Fruit fly (Drosophila melanogaster) whole organism, embryonic: ENCODE results near the gene CG14017.

Source experiments
- Awh ChIP-seq: fragments of 200-800 bp; sonication (Bioruptor generic); IDR thresholded peaks from 2 replicates; pipeline ENCODE4, ENCODE4 v1.3.6; 2022; ENCODE audit warnings: missing biosample characterization, missing genetic modification characterization
- BtbVII ChIP-seq: fragments of 200-800 bp; sonication (Bioruptor generic); optimal IDR thresholded peaks from 3 replicates; lab custom pipeline; 2017; ENCODE audit warnings: missing biosample characterization, mild to moderate bottlenecking, missing genetic modification characterization
- CG1233 ChIP-seq: fragments of 200-800 bp; sonication (Bioruptor generic); optimal IDR thresholded peaks from 4 replicates; lab custom pipeline; 2018; ENCODE audit warnings: missing biosample characterization, mild to moderate bottlenecking, missing genetic modification characterization
- CG12744 ChIP-seq: fragments of 200-800 bp; sonication (Bioruptor generic); optimal IDR thresholded peaks from 2 replicates; lab custom pipeline; 2016; ENCODE audit warnings: missing biosample characterization, missing genetic modification characterization
- CG13123 ChIP-seq: fragments of 200-800 bp; sonication (Bioruptor generic); optimal IDR thresholded peaks from 2 replicates; lab custom pipeline; 2016; ENCODE audit warnings: missing biosample characterization, missing genetic modification characterization
- CG13775 ChIP-seq: fragments of 200-800 bp; sonication (Bioruptor generic); optimal IDR thresholded peaks from 3 replicates; lab custom pipeline; 2017; ENCODE audit warnings: missing biosample characterization, mild to moderate bottlenecking, missing genetic modification characterization
- CG14860 ChIP-seq: fragments of 200-800 bp; sonication (Bioruptor generic); IDR thresholded peaks from 3 replicates; pipeline ENCODE4 v1.3.6; 2022; ENCODE audit warnings: missing biosample characterization, missing genetic modification characterization; ENCODE audit not compliant: partially characterized antibody
- CG1647 ChIP-seq: fragments of 200-800 bp; sonication (Bioruptor generic); optimal IDR thresholded peaks from 3 replicates; lab custom pipeline; 2016; ENCODE audit warnings: missing biosample characterization, missing genetic modification characterization
- CG17612 ChIP-seq: fragments of 200-800 bp; sonication (Bioruptor generic); IDR thresholded peaks from 2 replicates; pipeline ENCODE4 v1.3.6; 2022; ENCODE audit warnings: missing biosample characterization, missing genetic modification characterization
- CG3838 ChIP-seq: fragments of 200-800 bp; sonication (Bioruptor generic); optimal IDR thresholded peaks from 3 replicates; lab custom pipeline; 2016; ENCODE audit warnings: missing biosample characterization, missing genetic modification characterization
- CG4360 ChIP-seq: fragments of 200-800 bp; sonication (Bioruptor generic); IDR thresholded peaks from 2 replicates; pipeline ENCODE4 v1.3.6; 2022; ENCODE audit warnings: missing biosample characterization, missing genetic modification characterization
- CG4617 ChIP-seq: fragments of 200-800 bp; sonication (Bioruptor generic); optimal IDR thresholded peaks from 3 replicates; lab custom pipeline; 2016; ENCODE audit warnings: missing biosample characterization, missing genetic modification characterization, borderline replicate concordance
- CG4820 ChIP-seq: fragments of 200-800 bp; sonication (Bioruptor generic); optimal IDR thresholded peaks from 3 replicates; lab custom pipeline; 2016; ENCODE audit warnings: missing biosample characterization, missing genetic modification characterization
- CG7963 ChIP-seq: fragments of 200-800 bp; sonication (Bioruptor generic); IDR thresholded peaks from 3 replicates; pipeline ENCODE4 v1.3.6; 2022; ENCODE audit warnings: missing biosample characterization, missing genetic modification characterization; ENCODE audit not compliant: partially characterized antibody
- Dbx ChIP-seq: fragments of 200-800 bp; sonication (Bioruptor generic); IDR thresholded peaks from 3 replicates; pipeline ENCODE4 v1.3.6; 2022; ENCODE audit warnings: missing biosample characterization, missing genetic modification characterization
- Dll ChIP-seq: fragments of 200-800 bp; sonication (Bioruptor generic); IDR thresholded peaks from 4 replicates; pipeline ENCODE4 v1.3.6; 2022; ENCODE audit warnings: missing biosample characterization, missing genetic modification characterization; ENCODE audit not compliant: partially characterized antibody
- Dref ChIP-seq: fragments of 200-800 bp; sonication (Bioruptor generic); IDR thresholded peaks from 2 replicates; pipeline ENCODE4 v1.3.6; 2022; ENCODE audit warnings: missing biosample characterization, missing genetic modification characterization
- Drgx ChIP-seq: fragments of 200-800 bp; sonication (Bioruptor generic); IDR thresholded peaks from 2 replicates; pipeline ENCODE4 v1.3.6; 2022; ENCODE audit warnings: missing biosample characterization, missing genetic modification characterization
- Fer3 ChIP-seq: fragments of 200-800 bp; sonication (Bioruptor generic); optimal IDR thresholded peaks from 2 replicates; lab custom pipeline; 2018; ENCODE audit warnings: missing biosample characterization, mild to moderate bottlenecking, missing genetic modification characterization, moderate library complexity
- Lhr ChIP-seq: fragments of 200-800 bp; sonication (Bioruptor generic); optimal IDR thresholded peaks from 3 replicates; lab custom pipeline; 2017; ENCODE audit warnings: mild to moderate bottlenecking, missing biosample characterization, missing genetic modification reagents, missing genetic modification characterization
- MBD-R2 ChIP-seq: fragments of 200-800 bp; sonication (Bioruptor generic); IDR thresholded peaks from 2 replicates; pipeline ENCODE4 v1.3.6; 2022; ENCODE audit warnings: missing biosample characterization, missing genetic modification characterization
- Mes4 ChIP-seq: fragments of 200-800 bp; sonication (Bioruptor generic); optimal IDR thresholded peaks from 2 replicates; lab custom pipeline; 2016; ENCODE audit warnings: missing biosample characterization, missing genetic modification characterization
- Nf-YB ChIP-seq: fragments of 200-800 bp; sonication (Bioruptor generic); optimal IDR thresholded peaks from 3 replicates; lab custom pipeline; 2019; ENCODE audit warnings: missing biosample characterization, mild to moderate bottlenecking, missing genetic modification characterization, moderate library complexity
- Oaz ChIP-seq: fragments of 200-800 bp; sonication (Bioruptor generic); IDR thresholded peaks from 2 replicates; pipeline ENCODE4 v1.3.6; 2022; ENCODE audit warnings: missing biosample characterization, missing genetic modification characterization
- Sox102F ChIP-seq: fragments of 200-800 bp; sonication (Bioruptor generic); optimal IDR thresholded peaks from 2 replicates; lab custom pipeline; 2018; ENCODE audit warnings: missing biosample characterization, mild to moderate bottlenecking, missing genetic modification characterization, moderate library complexity
- Sry-β ChIP-seq: fragments of 200-800 bp; sonication (Bioruptor generic); optimal IDR thresholded peaks from 2 replicates; lab custom pipeline; 2018; ENCODE audit warnings: missing biosample characterization, mild to moderate bottlenecking, missing genetic modification characterization, moderate library complexity
- abd-A ChIP-seq: fragments of 200-800 bp; sonication (Bioruptor generic); optimal IDR thresholded peaks from 3 replicates; lab custom pipeline; 2019; ENCODE audit warnings: missing biosample characterization, mild to moderate bottlenecking, missing genetic modification characterization, moderate library complexity
- bbx ChIP-seq: fragments of 200-800 bp; sonication (Bioruptor generic); IDR thresholded peaks from 2 replicates; pipeline ENCODE4 v1.3.6; 2022; ENCODE audit warnings: missing biosample characterization, missing genetic modification characterization; ENCODE audit not compliant: partially characterized antibody
- bcd ChIP-seq: fragments of 200-800 bp; sonication (Bioruptor generic); optimal IDR thresholded peaks from 2 replicates; lab custom pipeline; 2017; ENCODE audit warnings: missing biosample characterization, mild to moderate bottlenecking, missing genetic modification characterization
- chn ChIP-seq: fragments of 200-800 bp; sonication (Bioruptor generic); optimal IDR thresholded peaks from 2 replicates; lab custom pipeline; 2016; ENCODE audit warnings: missing biosample characterization, missing genetic modification characterization
- da ChIP-seq: fragments of 200-800 bp; sonication (Bioruptor generic); optimal IDR thresholded peaks from 2 replicates; lab custom pipeline; 2016; ENCODE audit warnings: missing biosample characterization, missing genetic modification characterization
- dimm ChIP-seq: fragments of 200-800 bp; sonication (Bioruptor generic); IDR thresholded peaks from 2 replicates; pipeline ENCODE4 v1.3.6; 2022; ENCODE audit warnings: missing biosample characterization, missing genetic modification characterization
- dpn ChIP-seq, 2 experiments: fragments of 200-800 bp; sonication (Bioruptor generic); optimal IDR thresholded peaks; 3 replicates each; lab custom pipeline; 2016; ENCODE audit warnings: missing biosample characterization in 2 of 2, missing genetic modification characterization in 2 of 2
- grau ChIP-seq: fragments of 200-800 bp; optimal IDR thresholded peaks from 3 replicates; lab custom pipeline; 2019; ENCODE audit warnings: missing biosample characterization, mild to moderate bottlenecking, missing genetic modification characterization, moderate library complexity
- gt ChIP-seq: fragments of 200-800 bp; sonication (Bioruptor generic); IDR thresholded peaks from 2 replicates; pipeline ENCODE4 v1.3.6; 2022; ENCODE audit warnings: missing biosample characterization, missing genetic modification characterization
- hkb ChIP-seq, 2 experiments: fragments of 200-800 bp in 1 of 2; fragments of >200 bp in 1 of 2; sonication (Bioruptor generic) in 1 of 2; IDR thresholded peaks in 1 of 2; optimal IDR thresholded peaks in 1 of 2; 2 replicates each; pipeline versions ENCODE4 v1.3.6 to Lab custom; 2017 to 2022; ENCODE audit warnings: missing biosample characterization in 1 of 2, missing genetic modification characterization in 1 of 2
- kah ChIP-seq: fragments of 200-800 bp; sonication (Bioruptor generic); optimal IDR thresholded peaks from 2 replicates; lab custom pipeline; 2018; ENCODE audit warnings: missing biosample characterization, mild to moderate bottlenecking, missing genetic modification characterization
- pb ChIP-seq: fragments of 200-800 bp; sonication (Bioruptor generic); optimal IDR thresholded peaks from 3 replicates; lab custom pipeline; 2016; ENCODE audit warnings: missing biosample characterization, missing genetic modification characterization
- run ChIP-seq: fragments of 200-800 bp; sonication (Bioruptor generic); optimal IDR thresholded peaks from 3 replicates; lab custom pipeline; 2018; ENCODE audit warnings: missing biosample characterization, mild to moderate bottlenecking, missing genetic modification characterization
- salm ChIP-seq: fragments of 200-800 bp; sonication (Bioruptor generic); optimal IDR thresholded peaks from 2 replicates; lab custom pipeline; 2018; ENCODE audit warnings: missing biosample characterization, mild to moderate bottlenecking, missing genetic modification characterization
- sens-2 ChIP-seq: fragments of 200-800 bp; sonication (Bioruptor generic); IDR thresholded peaks from 2 replicates; pipeline ENCODE4 v1.3.6; 2022; ENCODE audit warnings: missing biosample characterization, missing genetic modification characterization
- sisA ChIP-seq: fragments of 200-800 bp; sonication (Bioruptor generic); IDR thresholded peaks from 2 replicates; pipeline ENCODE4 v1.3.6; 2022; ENCODE audit warnings: missing biosample characterization, missing genetic modification characterization
- sob ChIP-seq: fragments of 200-800 bp; sonication (Bioruptor generic); IDR thresholded peaks from 2 replicates; pipeline ENCODE4 v1.3.6; 2022; ENCODE audit warnings: missing biosample characterization, missing genetic modification characterization
- sqz ChIP-seq: fragments of 200-800 bp; sonication (Bioruptor generic); optimal IDR thresholded peaks from 3 replicates; lab custom pipeline; 2018; ENCODE audit warnings: missing biosample characterization, mild to moderate bottlenecking, missing genetic modification characterization
- tin ChIP-seq: fragments of 200-800 bp; sonication (Bioruptor generic); optimal IDR thresholded peaks from 3 replicates; lab custom pipeline; 2016; ENCODE audit warnings: missing biosample characterization, missing genetic modification characterization
- tll ChIP-seq, 2 experiments: fragments of 200-800 bp in 1 of 2; fragments of >200 bp in 1 of 2; sonication (Bioruptor generic) in 1 of 2; optimal IDR thresholded peaks; 2 replicates each; lab custom pipeline; 2017 to 2019; ENCODE audit warnings: missing biosample characterization in 2 of 2, missing genetic modification characterization in 2 of 2, mild to moderate bottlenecking in 1 of 2, moderate library complexity in 1 of 2
- tna ChIP-seq: fragments of 200-800 bp; sonication (Bioruptor generic); IDR thresholded peaks from 2 replicates; pipeline ENCODE4 v1.3.6; 2022; ENCODE audit warnings: missing biosample characterization, missing genetic modification characterization; ENCODE audit not compliant: partially characterized antibody
- vfl ChIP-seq: fragments of 200-800 bp; sonication (Bioruptor generic); optimal IDR thresholded peaks from 2 replicates; lab custom pipeline; 2016; ENCODE audit warnings: missing biosample characterization, missing genetic modification characterization

Gene CG14017

dm6 chr2L:5546518-5547287 is 7.0 kb upstream of the CG14017 start, which contains the start of gene Oscillin (continued):
- peak; percentile 78 for TF ChIP-seq tna (GFP tag; lab: Robert Waterston, UW)
- peak; percentile 77 for TF ChIP-seq CG7963 (GFP tag; lab: Robert Waterston, UW)
- TF ChIP-seq CG14860, result peak; percentile 83
- TF ChIP-seq sens-2, result no peak
- TF ChIP-seq chn (GFP tag; lab: Kevin White, UChicago), result peak; percentile 18
- TF ChIP-seq Sry-β (GFP tag; lab: Kevin White, UChicago), result no peak
- TF ChIP-seq Sox102F (GFP tag; lab: Kevin White, UChicago), result peak; percentile 91
- TF ChIP-seq da (GFP tag; lab: Kevin White, UChicago), result no peak
- no peak for TF ChIP-seq gt (GFP tag; lab: Robert Waterston, UW)
- peak; percentile 74 for TF ChIP-seq CG13775 (GFP tag; lab: Kevin White, UChicago)
- TF ChIP-seq Dll (GFP tag; lab: Robert Waterston, UW), result peak; percentile 66; the same call in 3 of the 4 replicates
- TF ChIP-seq bcd (GFP tag; lab: Kevin White, UChicago), result peak; percentile 80
- peak; percentile 61 to 65 for TF ChIP-seq dpn (GFP tag; optimal IDR thresholded peaks at IDR 0.05; lab: Kevin White, UChicago)
- TF ChIP-seq CG1647 (GFP tag; lab: Kevin White, UChicago), result peak; percentile 43
- no peak for TF ChIP-seq dimm (GFP tag; lab: Robert Waterston, UW)
- peak; percentile 38 for TF ChIP-seq Mes4 (GFP tag; lab: Kevin White, UChicago)
- TF ChIP-seq BtbVII (GFP tag; lab: Kevin White, UChicago), result peak; percentile 76
- TF ChIP-seq CG1233 (GFP tag; lab: Kevin White, UChicago), result peak; percentile 80
- no peak for TF ChIP-seq Lhr (GFP tag; lab: Kevin White, UChicago)
- TF ChIP-seq CG4360 (GFP tag; lab: Robert Waterston, UW), result 0 out of 2 replicates have a peak, but pooled peaks have one; percentile 4
- TF ChIP-seq CG4617 (GFP tag; lab: Kevin White, UChicago), result no peak
- peak; percentile 61 for TF ChIP-seq kah (GFP tag; lab: Kevin White, UChicago)
- peak; percentile 76 for TF ChIP-seq Nf-YB
- peak; percentile 73; the same call in 1 of the 2 replicates for TF ChIP-seq sisA
- TF ChIP-seq abd-A, result peak; percentile 64
- no peak for TF ChIP-seq vfl (GFP tag; lab: Kevin White, UChicago)
- TF ChIP-seq MBD-R2 (GFP tag; lab: Robert Waterston, UW), result peak; percentile 45; the same call in 1 of the 2 replicates
- TF ChIP-seq tin, result peak; percentile 62
- TF ChIP-seq pb, result no peak
- TF ChIP-seq CG17612, result peak; percentile 54; the same call in 1 of the 2 replicates
- TF ChIP-seq salm (tag; lab: Kevin White, UChicago), result peak; percentile 56
- peak; percentile 82 for TF ChIP-seq Fer3
- TF ChIP-seq Oaz (GFP tag; lab: Robert Waterston, UW), result no peak; the same call in none of the 2 replicates
- peak; percentile 4 for TF ChIP-seq CG13123
- no peak for TF ChIP-seq run (tag; lab: Kevin White, UChicago)
- TF ChIP-seq Dbx, result peak; percentile 79
- peak; percentile 81 for TF ChIP-seq sob (GFP tag; lab: Robert Waterston, UW)
- TF ChIP-seq Drgx, result peak; percentile 77
- peak; percentile 86 for TF ChIP-seq sqz (GFP tag; lab: Kevin White, UChicago)
- no peak for TF ChIP-seq tll (GFP tag; optimal IDR thresholded peaks at IDR 0.05; lab: Kevin White, UChicago)
- peak; percentile 91 for TF ChIP-seq Awh (GFP tag; lab: Robert Waterston, UW)
- peak; percentile 86 for TF ChIP-seq grau (tag; lab: Kevin White, UChicago)
- peak; percentile 29 for TF ChIP-seq CG12744 (GFP tag; lab: Kevin White, UChicago)
- peak; percentile 8 for TF ChIP-seq CG3838
- TF ChIP-seq hkb (optimal IDR thresholded peaks at IDR 0.05; lab: Kevin White, UChicago), result no peak
- peak; percentile 89 for TF ChIP-seq hkb (GFP tag; IDR thresholded peaks at IDR 0.05; lab: Robert Waterston, UW)
- peak; percentile 65 for TF ChIP-seq CG4820 (GFP tag; lab: Kevin White, UChicago)
- TF ChIP-seq bbx, result peak; percentile 93
- TF ChIP-seq Dref (GFP tag; lab: Robert Waterston, UW), result no peak
